Worm (Caenorhabditis elegans) whole organism, late embryonic: ENCODE results near the gene Y73C8C.3.

Experiments
- K09A11.1 ChIP-seq: sonication (generic microtip); optimal IDR thresholded peaks from 2 replicates; lab custom pipeline; 2017; ENCODE audit warnings: antibody characterized with exemption, mild to moderate bottlenecking, missing genetic modification characterization, missing compliant biosample characterization; ENCODE audit not compliant: insufficient read depth
- Y22D7AL.16 ChIP-seq: sonication (generic microtip); optimal IDR thresholded peaks from 2 replicates; lab custom pipeline; 2016; ENCODE audit warnings: missing genetic modification characterization, missing compliant biosample characterization
- dmd-4 ChIP-seq: sonication (generic microtip); optimal IDR thresholded peaks from 2 replicates; lab custom pipeline; 2016; ENCODE audit warnings: borderline replicate concordance, missing genetic modification characterization, missing compliant biosample characterization
- gmeb-2 ChIP-seq: sonication (generic microtip); optimal IDR thresholded peaks from 2 replicates; lab custom pipeline; 2016; ENCODE audit warnings: missing genetic modification characterization, inconsistent platforms, missing compliant biosample characterization
- lin-11 ChIP-seq: fragments of 200-800 bp; sonication (Bioruptor generic); optimal IDR thresholded peaks from 2 replicates; lab custom pipeline; 2018; ENCODE audit warnings: mild to moderate bottlenecking, missing genetic modification characterization, missing compliant biosample characterization
- nfya-1 ChIP-seq: sonication (generic microtip); optimal IDR thresholded peaks from 2 replicates; lab custom pipeline; 2017; ENCODE audit warnings: missing genetic modification characterization, mild to moderate bottlenecking, missing compliant biosample characterization, antibody characterized with exemption, moderate library complexity
- tbx-2 ChIP-seq: sonication (generic microtip); optimal IDR thresholded peaks from 2 replicates; lab custom pipeline; 2016; ENCODE audit warnings: missing genetic modification characterization, missing compliant biosample characterization

DNA sequence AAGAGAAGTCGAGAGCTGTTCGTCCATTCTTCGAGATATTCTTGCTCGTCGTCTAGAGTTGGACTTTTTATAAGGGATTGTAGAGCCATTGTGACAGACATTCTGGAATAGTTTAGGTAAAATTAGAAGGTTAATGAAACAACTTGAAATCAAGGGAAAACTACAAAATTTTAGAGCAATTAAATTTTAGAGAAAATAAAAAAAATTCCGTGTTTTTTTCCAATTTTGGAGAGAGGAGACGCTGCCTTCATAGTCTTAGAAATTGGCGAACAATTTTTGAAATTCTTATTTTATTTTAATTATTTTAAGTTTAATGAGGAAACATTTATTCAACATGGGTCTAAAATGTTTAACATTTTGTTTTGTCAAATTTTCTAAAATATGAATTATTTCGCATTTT is 43.5 kb upstream of the Y73C8C.3 start, which contains the start of gene C50H11.13:
- no peak for TF ChIP-seq tbx-2 (tag; lab: Kevin White, UChicago)
- TF ChIP-seq Y22D7AL.16 (tag; lab: Kevin White, UChicago), result no peak
- no peak for TF ChIP-seq gmeb-2 (tag; lab: Kevin White, UChicago)
- TF ChIP-seq dmd-4 (tag; lab: Kevin White, UChicago), result no peak
- no peak for TF ChIP-seq nfya-1 (tag; lab: Kevin White, UChicago)
- TF ChIP-seq lin-11 (tag; lab: Kevin White, UChicago), result no peak
- no peak for TF ChIP-seq K09A11.1 (tag; lab: Kevin White, UChicago)
